Worm (Caenorhabditis elegans): ENCODE results near the gene ZK666.4.

DNA sequence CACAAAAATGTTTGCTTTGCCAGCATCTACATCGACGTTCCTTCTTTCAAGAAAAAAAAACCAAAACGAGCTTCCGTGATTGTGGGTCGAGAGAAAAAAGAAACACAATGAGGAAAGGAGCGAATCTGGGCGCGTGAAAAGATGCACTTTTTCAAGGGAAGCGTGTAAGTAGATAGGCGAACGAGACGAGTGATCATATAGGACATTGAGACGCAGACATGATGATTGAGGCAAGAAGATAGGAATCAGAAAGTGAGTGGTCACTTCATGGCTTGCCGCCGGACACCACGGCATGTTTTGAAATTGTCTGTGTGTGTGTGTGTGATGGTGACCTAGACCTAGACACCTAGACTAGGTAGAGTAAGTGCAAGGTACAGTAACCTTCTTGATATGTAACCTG, 24.5 kb downstream of the ZK666.4 start:
- TF ChIP-seq pha-4 (GFP tag; IDR thresholded peaks at IDR 0.05) (no peak), pha-4 (tag; optimal IDR thresholded peaks at IDR 0.05) (no peak), unc-62 (GFP tag; optimal IDR thresholded peaks at IDR 0.05 in 1 of 2) (peak in 1 of 2 experiments; percentile 75), unc-62 (tag; optimal IDR thresholded peaks at IDR 0.05) (no peak), snpc-4 (tag; optimal IDR thresholded peaks at IDR 0.05) (no peak), zip-11 (GFP tag; IDR thresholded peaks at IDR 0.05) (no peak), nhr-11 (tag; optimal IDR thresholded peaks at IDR 0.05) (peak; percentile 79), pqm-1 (tag; optimal IDR thresholded peaks at IDR 0.05) (no peak), R02D3.7 (tag; optimal IDR thresholded peaks at IDR 0.05) (no peak), nhr-25 (tag; optimal IDR thresholded peaks at IDR 0.05; ENCODE audit: borderline replicate concordance, insufficient read depth) (peak; percentile 77), nhr-28 (tag; optimal IDR thresholded peaks at IDR 0.05) (peak; percentile 64), nhr-76 (tag; optimal IDR thresholded peaks at IDR 0.05) (no peak), lin-13 (GFP tag; optimal IDR thresholded peaks at IDR 0.05) (no peak)
